Worm (Caenorhabditis elegans): ENCODE measurements around the gene spl-1.

spl-1 gene

DNA sequence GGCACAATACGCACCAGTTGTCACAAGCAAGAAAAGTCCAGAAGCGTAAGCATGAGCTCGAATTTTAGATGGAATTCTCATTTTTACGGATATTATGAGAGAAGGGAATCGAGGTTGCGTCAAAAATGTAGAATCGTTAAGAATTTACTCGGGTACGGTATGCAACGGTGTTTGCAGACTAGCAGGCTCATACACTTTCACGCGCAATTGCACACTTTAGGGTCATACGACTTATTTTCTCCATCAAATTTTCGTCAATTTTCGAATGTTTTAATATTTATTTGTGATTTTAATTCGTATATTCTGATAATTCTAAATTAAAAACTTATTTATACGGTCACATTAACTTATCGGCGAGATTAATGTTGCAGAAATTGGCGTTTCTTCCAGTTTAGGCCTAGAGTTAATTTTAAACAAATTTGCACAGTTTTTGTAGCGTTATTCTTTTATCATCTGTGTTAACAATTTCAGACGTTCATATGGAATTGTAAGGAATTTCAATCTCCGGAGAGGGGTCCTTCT lies 10.5 kb upstream of the spl-1 start, which contains the start of the genes T07A9.15 and nog-1 (continued):
- TF ChIP-seq aha-1 (tag; optimal IDR thresholded peaks at IDR 0.05) (no peak), nhr-76 (tag; optimal IDR thresholded peaks at IDR 0.05) (no peak), ama-1 (optimal IDR thresholded peaks at IDR 0.05) (no peak), zag-1 (tag; optimal IDR thresholded peaks at IDR 0.05) (no peak), nhr-12 (tag; optimal IDR thresholded peaks at IDR 0.05) (no peak), C04F5.9 (tag; optimal IDR thresholded peaks at IDR 0.05) (peak; percentile 7), nhr-47 (tag; optimal IDR thresholded peaks at IDR 0.05) (peak; percentile 76), jun-1 (tag; optimal IDR thresholded peaks at IDR 0.05) (peak; percentile 45), zip-4 (GFP tag; optimal IDR thresholded peaks at IDR 0.05) (no peak), ets-5 (GFP tag; IDR thresholded peaks at IDR 0.05) (no peak), lin-13 (GFP tag; optimal IDR thresholded peaks at IDR 0.05) (peak; percentile 44), ztf-4 (tag; optimal IDR thresholded peaks at IDR 0.05) (peak; percentile 32), irx-1 (tag; optimal IDR thresholded peaks at IDR 0.05) (peak; percentile 6), ceh-63 (GFP tag; optimal IDR thresholded peaks at IDR 0.05) (no peak), aly-2 (tag; optimal IDR thresholded peaks at IDR 0.05) (peak; percentile 37), nhr-20 (tag; optimal IDR thresholded peaks at IDR 0.05) (peak; percentile 65), F16B12.6 (tag; optimal IDR thresholded peaks at IDR 0.05) (peak; percentile 98), pax-3 (tag; optimal IDR thresholded peaks at IDR 0.05) (peak; percentile 23), lsy-2 (tag; optimal IDR thresholded peaks at IDR 0.05) (peak; percentile 98 to 99), nhr-19 (GFP tag; conservative IDR thresholded peaks at IDR 0.05) (peak; percentile 54), fkh-10 (GFP tag; optimal IDR thresholded peaks at IDR 0.05) (peak; percentile 32), blmp-1 (tag; optimal IDR thresholded peaks at IDR 0.05) (peak; percentile 41), mef-2 (tag; optimal IDR thresholded peaks at IDR 0.05) (no peak), nhr-11 (tag; optimal IDR thresholded peaks at IDR 0.05) (no peak), lin-35 (GFP tag; optimal IDR thresholded peaks at IDR 0.05) (peak; percentile 80 to 87), ces-1 (GFP tag; optimal IDR thresholded peaks at IDR 0.05) (no peak), unc-130 (tag; optimal IDR thresholded peaks at IDR 0.05) (peak; percentile 82), elt-2 (tag; optimal IDR thresholded peaks at IDR 0.05) (peak; percentile 7), egl-27 (tag; optimal IDR thresholded peaks at IDR 0.05) (no peak)

DNA sequence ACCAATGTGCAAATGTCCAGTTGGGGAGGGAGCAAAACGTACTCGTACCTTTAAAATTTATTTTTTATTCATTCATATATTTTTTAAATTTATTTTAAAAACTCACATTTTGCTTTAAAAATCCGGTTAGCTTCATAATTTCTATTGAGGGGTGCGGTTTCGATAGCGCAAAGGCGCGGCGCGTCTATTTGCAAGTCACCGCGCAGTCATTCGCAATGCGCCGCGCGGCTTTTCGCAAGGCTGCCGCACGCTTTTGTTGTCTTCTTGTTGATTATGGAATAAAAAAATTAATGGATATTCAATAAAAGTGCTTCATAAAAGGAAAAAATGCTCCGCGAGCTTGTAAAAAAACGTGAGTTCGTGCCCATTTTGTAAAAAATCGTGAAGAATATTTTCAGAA lies 7.3 kb upstream of the spl-1 start, which contains the start of the genes ears-2 and uncp-18:
TSS of gene ears-2 (minus strand) at position 190 of the 400 bp plus-strand sequence.
TSS of gene uncp-18 (plus strand) at position 282 of the 400 bp plus-strand sequence.
- TF ChIP-seq snpc-4 (tag; optimal IDR thresholded peaks at IDR 0.05) (peak; percentile 83), unc-86 (tag; optimal IDR thresholded peaks at IDR 0.05) (peak; percentile 89), aha-1 (tag; optimal IDR thresholded peaks at IDR 0.05) (no peak), mep-1 (tag; optimal IDR thresholded peaks at IDR 0.05) (peak; percentile 87), nhr-237 (tag; optimal IDR thresholded peaks at IDR 0.05) (peak; percentile 41), ets-5 (GFP tag; IDR thresholded peaks at IDR 0.05) (no peak), nhr-71 (tag; optimal IDR thresholded peaks at IDR 0.05) (peak; percentile 95), sup-37 (GFP tag; optimal IDR thresholded peaks at IDR 0.05) (peak; percentile 70), grh-1 (GFP tag; IDR thresholded peaks at IDR 0.05) (peak; percentile 79), pax-3 (tag; optimal IDR thresholded peaks at IDR 0.05) (peak; percentile 89), irx-1 (tag; optimal IDR thresholded peaks at IDR 0.05) (peak; percentile 73), C04F5.9 (tag; optimal IDR thresholded peaks at IDR 0.05) (peak; percentile 73), aly-2 (tag; optimal IDR thresholded peaks at IDR 0.05) (no peak), nhr-76 (tag; optimal IDR thresholded peaks at IDR 0.05) (no peak), hlh-17 (GFP tag; optimal IDR thresholded peaks at IDR 0.05; ENCODE audit: borderline replicate concordance) (no peak), dpl-1 (GFP tag; optimal IDR thresholded peaks at IDR 0.05) (peak; percentile 66 to 73 (median 71)), lin-15B (tag; optimal IDR thresholded peaks at IDR 0.05) (peak; percentile 63), efl-1 (optimal IDR thresholded peaks at IDR 0.05) (peak; percentile 80 to 81), efl-1 (GFP tag; optimal IDR thresholded peaks at IDR 0.05 in 1 of 2) (peak; percentile 69 to 98), lin-35 (GFP tag; optimal IDR thresholded peaks at IDR 0.05) (peak; percentile 73 to 80), F16B12.6 (tag; optimal IDR thresholded peaks at IDR 0.05) (peak; percentile 67), unc-30 (tag; optimal IDR thresholded peaks at IDR 0.05) (no peak), nhr-11 (tag; optimal IDR thresholded peaks at IDR 0.05) (peak; percentile 52), skn-1 (tag; optimal IDR thresholded peaks at IDR 0.05) (peak; percentile 95), ces-1 (GFP tag; optimal IDR thresholded peaks at IDR 0.05) (no peak), nhr-12 (tag; optimal IDR thresholded peaks at IDR 0.05) (no peak), pag-3 (tag; optimal IDR thresholded peaks at IDR 0.05; ENCODE audit: borderline replicate concordance, insufficient read depth) (no peak), xbp-1 (tag; optimal IDR thresholded peaks at IDR 0.05) (peak; percentile 92), nhr-77 (tag; optimal IDR thresholded peaks at IDR 0.05) (no peak), rnt-1 (tag; optimal IDR thresholded peaks at IDR 0.05) (peak; percentile 97), egl-27 (tag; optimal IDR thresholded peaks at IDR 0.05) (peak in 1 of 2 experiments; percentile 63), C16A3.4 (tag; optimal IDR thresholded peaks at IDR 0.05) (peak; percentile 94), zip-4 (GFP tag; optimal IDR thresholded peaks at IDR 0.05) (peak; percentile 65), lin-14 (GFP tag; optimal IDR thresholded peaks at IDR 0.05) (peak; percentile 88), vab-15 (tag; optimal IDR thresholded peaks at IDR 0.05) (peak; percentile 87)

All from whole organism, L1 larva.